Worm (Caenorhabditis elegans) whole organism, mixed stage, embryonic: ENCODE measurements around the gene T25D1.3.
A peak's percentile ranks its signal among the peaks of the same experiment; 100 is the strongest.

Experiments
- elt-3 ChIP-seq: fragments of 150-350 bp; optimal IDR thresholded peaks from 2 replicates; lab custom pipeline; 2014; ENCODE audit warnings: missing biosample characterization, missing genetic modification characterization
- nhr-2 ChIP-seq: fragments of 150-350 bp; optimal IDR thresholded peaks from 2 replicates; lab custom pipeline; 2014; ENCODE audit warnings: missing biosample characterization, missing genetic modification characterization
- pha-4 ChIP-seq: fragments of 150-350 bp; optimal IDR thresholded peaks from 2 replicates; lab custom pipeline; 2018; ENCODE audit warnings: missing biosample characterization, missing genetic modification reagents, missing genetic modification characterization
- unc-62 ChIP-seq: fragments of 150-350 bp; optimal IDR thresholded peaks from 2 replicates; lab custom pipeline; 2014; ENCODE audit warnings: missing biosample characterization, missing genetic modification reagents, missing genetic modification characterization
- ztf-11 ChIP-seq: fragments of 150-350 bp; optimal IDR thresholded peaks from 2 replicates; lab custom pipeline; 2014; ENCODE audit warnings: missing biosample characterization, missing genetic modification characterization

- TF ChIP-seq nhr-2 (tag; lab: Kevin White, UChicago) = no peak
- no peak for TF ChIP-seq ztf-11 (tag; lab: Kevin White, UChicago)
- TF ChIP-seq unc-62 (GFP tag; lab: Kevin White, UChicago) = peak; percentile 89
- TF ChIP-seq elt-3 (tag; lab: Kevin White, UChicago) = no peak
- no peak for TF ChIP-seq pha-4 (tag; lab: Kevin White, UChicago)
These were observed 20.2 kb downstream of the T25D1.3 start for ce11 chrX:16525632-16526031.
